Worm (Caenorhabditis elegans) whole organism, young adult: ENCODE results near the gene dhs-17.

Source experiments
- F22D6.2 ChIP-seq: sonication (generic microtip); optimal IDR thresholded peaks from 2 replicates; lab custom pipeline; 2016; ENCODE audit warnings: mild to moderate bottlenecking, missing genetic modification characterization, missing compliant biosample characterization
- ccch-3 ChIP-seq: fragments of 200-800 bp; sonication (Bioruptor generic); optimal IDR thresholded peaks from 2 replicates; lab custom pipeline; 2018; ENCODE audit warnings: mild to moderate bottlenecking, missing genetic modification characterization, missing compliant biosample characterization
- egl-44 ChIP-seq: fragments of 200-800 bp; sonication (Bioruptor generic); IDR thresholded peaks from 2 replicates; pipeline ENCODE4 v1.3.6; 2022; ENCODE audit warnings: missing genetic modification reagents, missing genetic modification characterization, missing compliant biosample characterization
- lsy-27 ChIP-seq: sonication (generic microtip); optimal IDR thresholded peaks from 2 replicates; lab custom pipeline; 2017; ENCODE audit warnings: missing genetic modification characterization, mild to moderate bottlenecking, missing compliant biosample characterization, antibody characterized with exemption, missing genotype, borderline replicate concordance; ENCODE audit not compliant: insufficient read depth
- rec-8 ChIP-seq, 2 experiments: sonication (generic microtip); optimal IDR thresholded peaks; 2 replicates each; lab custom pipeline; 2016; ENCODE audit warnings: mild to moderate bottlenecking in 2 of 2, missing genetic modification characterization in 2 of 2, missing genetic modification reagents in 2 of 2, missing genotype in 2 of 2, missing biosample characterization in 1 of 2, missing compliant biosample characterization in 1 of 2, moderate library complexity in 1 of 2
- sptf-2 ChIP-seq: fragments of 200-800 bp; sonication (Bioruptor generic); optimal IDR thresholded peaks from 2 replicates; lab custom pipeline; 2018; ENCODE audit warnings: mild to moderate bottlenecking, missing genetic modification characterization, missing compliant biosample characterization

The dhs-17 gene

ce11 chrV:5982722-5983121 is 51.9 kb downstream of the dhs-17 start:
- TF ChIP-seq lsy-27 (tag; lab: Kevin White, UChicago) (no peak), rec-8 (tag; optimal IDR thresholded peaks at IDR 0.05; lab: Kevin White, UChicago) (no peak), ccch-3 (GFP tag; lab: Kevin White, UChicago) (no peak), F22D6.2 (tag; lab: Kevin White, UChicago) (no peak), sptf-2 (GFP tag; lab: Kevin White, UChicago) (no peak), egl-44 (GFP tag; lab: Robert Waterston, UW) (no peak)
- TF ChIP-seq, all 124 proteins: peak for 0
